Worm (Caenorhabditis elegans): Measurements from ENCODE around the gene mfsd-6.

Gene mfsd-6

DNA sequence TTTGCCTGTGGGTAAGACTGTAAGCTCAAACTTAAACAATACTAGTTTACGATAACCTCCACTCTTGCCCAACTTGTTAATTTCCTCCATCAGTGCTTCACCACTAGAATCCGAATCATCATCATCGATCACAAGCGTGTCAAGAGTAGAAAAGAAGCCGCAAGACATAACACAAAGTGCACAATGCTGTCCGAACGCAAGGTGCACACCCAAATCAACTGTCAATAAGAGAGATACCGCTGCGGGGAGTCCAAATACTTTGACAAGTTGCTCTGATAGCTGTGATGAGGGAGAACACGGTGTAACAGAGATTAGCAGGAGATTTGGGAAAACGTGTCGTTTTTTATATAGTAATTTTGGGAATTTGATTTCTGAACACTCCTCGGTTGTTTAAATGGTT lies 47.8 kb downstream of the mfsd-6 start:
- TF ChIP-seq lsy-2 (tag; optimal IDR thresholded peaks at IDR 0.05) (no peak), hlh-1 (tag; optimal IDR thresholded peaks at IDR 0.05) (peak; percentile 67), unc-62 (GFP tag; optimal IDR thresholded peaks at IDR 0.05) (peak; percentile 72)

DNA sequence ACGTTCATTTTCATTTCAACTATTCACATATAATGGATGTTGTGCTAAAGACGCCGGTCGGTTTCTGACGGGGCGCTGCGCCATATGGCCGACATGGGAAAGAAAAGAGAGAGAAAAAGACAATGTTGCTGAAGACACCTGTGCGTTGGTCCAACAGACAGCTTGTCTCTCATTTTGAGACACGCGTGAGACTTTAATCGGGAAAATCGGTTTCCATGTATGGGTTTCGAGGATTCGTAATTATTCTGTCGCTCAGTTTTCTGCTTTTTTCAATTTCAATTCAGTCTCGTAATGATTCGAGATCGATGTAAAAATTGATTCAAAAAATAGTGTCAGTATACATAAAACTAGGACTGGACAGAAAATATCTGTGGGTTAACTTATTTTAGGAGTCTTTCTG lies 48.4 kb downstream of the mfsd-6 start:
- no peak for TF ChIP-seq M03D4.4 (tag; optimal IDR thresholded peaks at IDR 0.05)
- no peak for TF ChIP-seq ceh-43 (GFP tag; optimal IDR thresholded peaks at IDR 0.05)

DNA sequence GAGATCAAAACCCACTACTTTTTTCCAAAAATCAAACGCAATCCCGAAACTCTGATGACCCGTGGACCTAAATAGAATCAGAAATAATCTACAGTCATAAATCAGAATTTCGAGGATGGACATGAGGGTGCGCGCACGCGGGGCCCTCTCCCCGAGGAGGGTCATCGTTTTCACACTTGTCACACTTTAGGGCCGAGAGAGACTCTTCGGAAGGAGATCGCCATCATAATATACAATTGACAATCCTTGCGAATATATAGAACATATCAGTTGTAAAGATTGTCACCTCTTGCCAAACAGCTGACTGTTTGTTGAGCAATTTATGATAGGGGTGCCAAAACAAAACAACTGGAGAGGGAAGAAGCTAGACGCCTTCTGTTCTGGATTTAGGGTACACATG lies 49.1 kb downstream of the mfsd-6 start:
- TF ChIP-seq unc-62 (GFP tag; optimal IDR thresholded peaks at IDR 0.05) (peak; percentile 79), unc-120 (tag; optimal IDR thresholded peaks at IDR 0.05; ENCODE audit: poor library complexity, severe bottlenecking) (no peak), snpc-4 (tag; optimal IDR thresholded peaks at IDR 0.05) (no peak), hlh-1 (tag; optimal IDR thresholded peaks at IDR 0.05) (peak; percentile 70)

DNA sequence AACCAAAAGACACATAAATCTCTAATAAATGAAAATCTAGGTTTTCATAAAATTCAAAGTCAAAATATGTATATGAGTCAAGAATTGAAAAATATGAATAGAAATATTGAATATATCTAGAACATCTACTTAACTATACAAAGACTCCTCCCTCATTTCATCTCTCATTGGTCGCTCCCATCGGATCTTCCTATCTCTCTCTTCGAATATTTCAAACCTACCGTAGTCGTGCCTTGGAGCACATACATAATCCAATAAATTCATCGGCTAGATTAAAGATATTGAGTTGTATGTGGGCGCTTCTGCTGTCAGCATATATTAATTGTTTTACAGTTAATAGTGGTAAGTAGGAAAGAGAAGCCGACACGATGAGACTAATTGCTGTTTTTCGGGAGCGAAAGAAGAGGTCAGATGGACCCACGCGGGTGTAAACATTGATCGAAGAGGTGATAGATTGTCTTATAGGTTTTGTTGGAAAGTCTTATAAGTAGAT lies 52.2 kb downstream of the mfsd-6 start:
- TF ChIP-seq nhr-237 (tag; optimal IDR thresholded peaks at IDR 0.05) (no peak), ham-2 (GFP tag; optimal IDR thresholded peaks at IDR 0.05) (no peak), unc-120 (tag; optimal IDR thresholded peaks at IDR 0.05; ENCODE audit: poor library complexity, severe bottlenecking) (no peak), sptf-1 (tag; optimal IDR thresholded peaks at IDR 0.05) (no peak), lsy-2 (tag; optimal IDR thresholded peaks at IDR 0.05) (peak; percentile 30), sem-2 (GFP tag; optimal IDR thresholded peaks at IDR 0.05) (no peak), nhr-12 (tag; optimal IDR thresholded peaks at IDR 0.05) (no peak), nhr-28 (tag; optimal IDR thresholded peaks at IDR 0.05) (no peak), ceh-43 (GFP tag; optimal IDR thresholded peaks at IDR 0.05) (no peak), lin-13 (tag; optimal IDR thresholded peaks at IDR 0.05) (no peak), lin-32 (GFP tag; optimal IDR thresholded peaks at IDR 0.05) (no peak), mep-1 (tag; optimal IDR thresholded peaks at IDR 0.05) (no peak), unc-62 (GFP tag; optimal IDR thresholded peaks at IDR 0.05) (peak; percentile 81), bed-3 (GFP tag; optimal IDR thresholded peaks at IDR 0.05) (no peak), elt-3 (tag; optimal IDR thresholded peaks at IDR 0.05) (no peak), unc-39 (tag; optimal IDR thresholded peaks at IDR 0.05) (no peak), tbx-8 (GFP tag; optimal IDR thresholded peaks at IDR 0.05) (no peak), ceh-83 (GFP tag; optimal IDR thresholded peaks at IDR 0.05) (no peak)

Data from whole organism, mixed stage, embryonic.